Fruit fly (Drosophila melanogaster) whole organism, embryonic: ENCODE data around the gene CG6511.

Source experiments
- BtbVII ChIP-seq: fragments of 200-800 bp; sonication (Bioruptor generic); optimal IDR thresholded peaks from 3 replicates; lab custom pipeline; 2017; ENCODE audit warnings: missing biosample characterization, mild to moderate bottlenecking, missing genetic modification characterization
- CG10147 ChIP-seq: fragments of 200-800 bp; sonication (Bioruptor generic); optimal IDR thresholded peaks from 2 replicates; lab custom pipeline; 2019; ENCODE audit warnings: missing biosample characterization, mild to moderate bottlenecking, missing genetic modification characterization, moderate library complexity
- CG10274 ChIP-seq: fragments of 200-800 bp; sonication (Bioruptor generic); optimal IDR thresholded peaks from 3 replicates; lab custom pipeline; 2017; ENCODE audit warnings: missing biosample characterization, mild to moderate bottlenecking, missing genetic modification characterization
- CG10462 ChIP-seq: fragments of 200-800 bp; sonication (Bioruptor generic); optimal IDR thresholded peaks from 2 replicates; lab custom pipeline; 2016; ENCODE audit warnings: missing biosample characterization, missing genetic modification characterization
- CG10543 ChIP-seq: fragments of 200-800 bp; sonication (Bioruptor generic); optimal IDR thresholded peaks from 3 replicates; lab custom pipeline; 2017; ENCODE audit warnings: missing biosample characterization, mild to moderate bottlenecking, missing genetic modification characterization, moderate library complexity
- CG11696 ChIP-seq: fragments of 200-800 bp; sonication (Bioruptor generic); IDR thresholded peaks from 2 replicates; pipeline ENCODE4 v1.3.6; 2022; ENCODE audit warnings: missing biosample characterization, missing genetic modification characterization
- CG13287 ChIP-seq: fragments of 200-800 bp; sonication (Bioruptor generic); IDR thresholded peaks from 2 replicates; pipeline ENCODE4 v1.3.6; 2022; ENCODE audit warnings: missing biosample characterization, missing genetic modification characterization; ENCODE audit not compliant: partially characterized antibody
- CG13296 ChIP-seq: fragments of 200-800 bp; sonication (Bioruptor generic); optimal IDR thresholded peaks from 3 replicates; lab custom pipeline; 2018; ENCODE audit warnings: missing biosample characterization, mild to moderate bottlenecking, missing genetic modification characterization
- CG14441 ChIP-seq: fragments of 200-800 bp; sonication (Bioruptor generic); IDR thresholded peaks from 2 replicates; pipeline ENCODE4 v1.3.6; 2022; ENCODE audit warnings: missing biosample characterization, missing genetic modification characterization
- CG14667 ChIP-seq: fragments of 200-800 bp; sonication (Bioruptor generic); IDR thresholded peaks from 2 replicates; pipeline ENCODE4 v1.3.6; 2022; ENCODE audit warnings: missing biosample characterization, missing genetic modification characterization
- CG14860 ChIP-seq: fragments of 200-800 bp; sonication (Bioruptor generic); IDR thresholded peaks from 3 replicates; pipeline ENCODE4 v1.3.6; 2022; ENCODE audit warnings: missing biosample characterization, missing genetic modification characterization; ENCODE audit not compliant: partially characterized antibody
- CG15514 ChIP-seq: fragments of 200-800 bp; sonication (Bioruptor generic); optimal IDR thresholded peaks from 3 replicates; lab custom pipeline; 2017; ENCODE audit warnings: missing biosample characterization, missing genetic modification characterization, mild to moderate bottlenecking, moderate library complexity, missing genetic modification reagents
- CG32772 ChIP-seq: fragments of 200-800 bp; sonication (Bioruptor generic); IDR thresholded peaks from 2 replicates; pipeline ENCODE4 v1.3.6; 2022; ENCODE audit warnings: missing biosample characterization, missing genetic modification characterization
- CG33557 ChIP-seq: fragments of 200-800 bp; sonication (Bioruptor generic); optimal IDR thresholded peaks from 2 replicates; lab custom pipeline; 2019; ENCODE audit warnings: missing biosample characterization, mild to moderate bottlenecking, missing genetic modification characterization, moderate library complexity
- CG34224 ChIP-seq: fragments of 200-800 bp; sonication (Bioruptor generic); IDR thresholded peaks from 3 replicates; pipeline ENCODE4 v1.3.6; 2022; ENCODE audit warnings: missing biosample characterization, missing genetic modification characterization; ENCODE audit not compliant: partially characterized antibody
- CG42726 ChIP-seq: fragments of 200-800 bp; sonication (Bioruptor generic); IDR thresholded peaks from 2 replicates; pipeline ENCODE4 v1.3.6; 2022; ENCODE audit warnings: missing biosample characterization, missing genetic modification characterization; ENCODE audit not compliant: partially characterized antibody
- CG4820 ChIP-seq: fragments of 200-800 bp; sonication (Bioruptor generic); optimal IDR thresholded peaks from 3 replicates; lab custom pipeline; 2016; ENCODE audit warnings: missing biosample characterization, missing genetic modification characterization
- CG5180 ChIP-seq: fragments of 200-800 bp; sonication (Bioruptor generic); optimal IDR thresholded peaks from 3 replicates; lab custom pipeline; 2017; ENCODE audit warnings: missing biosample characterization, missing genetic modification characterization, mild to moderate bottlenecking, moderate library complexity, missing genetic modification reagents
- CG6175 ChIP-seq: fragments of 200-800 bp; sonication (Bioruptor generic); IDR thresholded peaks from 3 replicates; pipeline ENCODE4 v1.3.6; 2022; ENCODE audit warnings: missing biosample characterization, missing genetic modification characterization
- CG6683 ChIP-seq: fragments of 200-800 bp; sonication (Bioruptor generic); optimal IDR thresholded peaks from 2 replicates; lab custom pipeline; 2017; ENCODE audit warnings: missing biosample characterization, mild to moderate bottlenecking, missing genetic modification characterization, missing genetic modification reagents
- CG6813 ChIP-seq: fragments of 200-800 bp; sonication (Bioruptor generic); optimal IDR thresholded peaks from 2 replicates; lab custom pipeline; 2017; ENCODE audit warnings: missing biosample characterization, missing genetic modification characterization, mild to moderate bottlenecking, moderate library complexity, missing genetic modification reagents
- CG8281 ChIP-seq: fragments of 200-800 bp; sonication (Bioruptor generic); optimal IDR thresholded peaks from 2 replicates; lab custom pipeline; 2018; ENCODE audit warnings: missing biosample characterization, mild to moderate bottlenecking, missing genetic modification characterization, moderate library complexity
- Deaf1 ChIP-seq: fragments of 200-800 bp; optimal IDR thresholded peaks from 3 replicates; lab custom pipeline; 2019; ENCODE audit warnings: missing biosample characterization, mild to moderate bottlenecking, missing genetic modification characterization, moderate library complexity
- Dp ChIP-seq: fragments of 200-800 bp; sonication (Bioruptor generic); optimal IDR thresholded peaks from 2 replicates; lab custom pipeline; 2018; ENCODE audit warnings: missing biosample characterization, mild to moderate bottlenecking, missing genetic modification characterization, moderate library complexity
- Dref ChIP-seq: fragments of 200-800 bp; sonication (Bioruptor generic); IDR thresholded peaks from 2 replicates; pipeline ENCODE4 v1.3.6; 2022; ENCODE audit warnings: missing biosample characterization, missing genetic modification characterization
- Hr51 ChIP-seq, 2 experiments: fragments of 200-800 bp; sonication (Bioruptor generic); optimal IDR thresholded peaks; 2 replicates in 1 of 2; 3 replicates in 1 of 2; lab custom pipeline; 2016 to 2018; ENCODE audit warnings: missing biosample characterization in 2 of 2, missing genetic modification characterization in 2 of 2, mild to moderate bottlenecking in 1 of 2, moderate library complexity in 1 of 2
- Mes4 ChIP-seq: fragments of 200-800 bp; sonication (Bioruptor generic); optimal IDR thresholded peaks from 2 replicates; lab custom pipeline; 2016; ENCODE audit warnings: missing biosample characterization, missing genetic modification characterization
- NC2β ChIP-seq: fragments of 200-800 bp; sonication (Bioruptor generic); optimal IDR thresholded peaks from 2 replicates; lab custom pipeline; 2016; ENCODE audit warnings: missing biosample characterization, missing genetic modification characterization
- Nf-YC ChIP-seq: fragments of 200-800 bp; optimal IDR thresholded peaks from 3 replicates; lab custom pipeline; 2019; ENCODE audit warnings: missing biosample characterization, mild to moderate bottlenecking, missing genetic modification characterization, moderate library complexity
- Pdp1 ChIP-seq, 2 experiments: fragments of 200-800 bp; sonication (Bioruptor generic); optimal IDR thresholded peaks; 3 replicates each; lab custom pipeline; 2016; ENCODE audit warnings: missing biosample characterization in 2 of 2, missing genetic modification characterization in 2 of 2, mild to moderate bottlenecking in 1 of 2, moderate library complexity in 1 of 2
- Ravus ChIP-seq: fragments of 200-800 bp; sonication (Bioruptor generic); IDR thresholded peaks from 2 replicates; pipeline ENCODE4 v1.3.6; 2022; ENCODE audit warnings: missing biosample characterization, missing genetic modification characterization
- Rfx ChIP-seq: fragments of 200-800 bp; sonication (Bioruptor generic); IDR thresholded peaks from 2 replicates; pipeline ENCODE4 v1.3.6; 2022; ENCODE audit warnings: missing biosample characterization, missing genetic modification characterization
- Sry-β ChIP-seq: fragments of 200-800 bp; sonication (Bioruptor generic); optimal IDR thresholded peaks from 2 replicates; lab custom pipeline; 2018; ENCODE audit warnings: missing biosample characterization, mild to moderate bottlenecking, missing genetic modification characterization, moderate library complexity
- chn ChIP-seq: fragments of 200-800 bp; sonication (Bioruptor generic); optimal IDR thresholded peaks from 2 replicates; lab custom pipeline; 2016; ENCODE audit warnings: missing biosample characterization, missing genetic modification characterization
- croc ChIP-seq: fragments of 200-800 bp; sonication (Bioruptor generic); conservative IDR thresholded peaks from 3 replicates; pipeline ENCODE4 v1.3.6; 2022; ENCODE audit warnings: missing biosample characterization, missing genetic modification characterization
- dimm ChIP-seq: fragments of 200-800 bp; sonication (Bioruptor generic); IDR thresholded peaks from 2 replicates; pipeline ENCODE4 v1.3.6; 2022; ENCODE audit warnings: missing biosample characterization, missing genetic modification characterization
- en ChIP-seq: fragments of 200-800 bp; sonication (Bioruptor generic); optimal IDR thresholded peaks from 2 replicates; lab custom pipeline; 2016; ENCODE audit warnings: missing biosample characterization, missing genetic modification characterization
- fu2 ChIP-seq: fragments of 200-800 bp; sonication (Bioruptor generic); optimal IDR thresholded peaks from 2 replicates; lab custom pipeline; 2016; ENCODE audit warnings: missing biosample characterization, missing genetic modification characterization
- mirr ChIP-seq: fragments of 200-800 bp; sonication (Bioruptor generic); optimal IDR thresholded peaks from 3 replicates; lab custom pipeline; 2018; ENCODE audit warnings: missing biosample characterization, mild to moderate bottlenecking, missing genetic modification characterization
- nerfin-1 ChIP-seq: fragments of 200-800 bp; sonication (Bioruptor generic); optimal IDR thresholded peaks from 3 replicates; lab custom pipeline; 2019; ENCODE audit warnings: missing biosample characterization, mild to moderate bottlenecking, missing genetic modification characterization, moderate library complexity
- nmo ChIP-seq: fragments of 200-800 bp; sonication (Bioruptor generic); optimal IDR thresholded peaks from 2 replicates; lab custom pipeline; 2018; ENCODE audit warnings: missing biosample characterization, mild to moderate bottlenecking, missing genetic modification characterization, moderate library complexity
- run ChIP-seq: fragments of 200-800 bp; sonication (Bioruptor generic); optimal IDR thresholded peaks from 3 replicates; lab custom pipeline; 2018; ENCODE audit warnings: missing biosample characterization, mild to moderate bottlenecking, missing genetic modification characterization
- sim ChIP-seq: fragments of 200-800 bp; sonication (Bioruptor generic); IDR thresholded peaks from 2 replicates; pipeline ENCODE4 v1.3.6; 2022; ENCODE audit warnings: missing biosample characterization, missing genetic modification characterization
- slou ChIP-seq: fragments of 200-800 bp; sonication (Bioruptor generic); optimal IDR thresholded peaks from 3 replicates; lab custom pipeline; 2016; ENCODE audit warnings: missing biosample characterization, missing genetic modification characterization
- tin ChIP-seq: fragments of 200-800 bp; sonication (Bioruptor generic); optimal IDR thresholded peaks from 3 replicates; lab custom pipeline; 2016; ENCODE audit warnings: missing biosample characterization, missing genetic modification characterization
- trem ChIP-seq: fragments of 200-800 bp; optimal IDR thresholded peaks from 3 replicates; lab custom pipeline; 2019; ENCODE audit warnings: missing biosample characterization, mild to moderate bottlenecking, missing genetic modification characterization, moderate library complexity
- wor ChIP-seq: fragments of 200-800 bp; sonication (Bioruptor generic); IDR thresholded peaks from 2 replicates; pipeline ENCODE4 v1.3.6; 2022; ENCODE audit warnings: missing biosample characterization, missing genetic modification characterization
- yki ChIP-seq: fragments of >200 bp; optimal IDR thresholded peaks from 3 replicates; lab custom pipeline; 2018
- z ChIP-seq: fragments of 200-800 bp; sonication (Bioruptor generic); IDR thresholded peaks from 3 replicates; pipeline ENCODE4 v1.3.6; 2022; ENCODE audit warnings: missing biosample characterization, missing genetic modification characterization
- zen ChIP-seq: fragments of 200-800 bp; sonication (Bioruptor generic); optimal IDR thresholded peaks from 3 replicates; lab custom pipeline; 2018; ENCODE audit warnings: missing biosample characterization, mild to moderate bottlenecking, missing genetic modification characterization, moderate library complexity

CG6511 gene

dm6 chr3L:8719990-8720559 lies 1.0 kb upstream of the CG6511 start, which contains the start of gene SrpRbeta (continued):
- TF ChIP-seq Pdp1 (GFP tag; optimal IDR thresholded peaks at IDR 0.05; lab: Kevin White, UChicago) (peak in 1 of 2 experiments; percentile 48), NC2β (GFP tag; lab: Kevin White, UChicago) (peak; percentile 29), CG4820 (no peak), zen (no peak), CG11696 (no peak), nerfin-1 (tag; lab: Kevin White, UChicago) (no peak), CG32772 (no peak), Deaf1 (tag; lab: Kevin White, UChicago) (no peak), CG6175 (GFP tag; lab: Robert Waterston, UW) (no peak), dimm (GFP tag; lab: Robert Waterston, UW) (no peak), croc (GFP tag; lab: Robert Waterston, UW) (no peak), CG14667 (GFP tag; lab: Robert Waterston, UW) (no peak), Mes4 (no peak), CG34224 (GFP tag; lab: Robert Waterston, UW) (peak; percentile 21; the same call in 1 of the 3 replicates), CG15514 (GFP tag; lab: Kevin White, UChicago) (peak; percentile 52), CG14441 (GFP tag; lab: Robert Waterston, UW) (no peak), CG10543 (GFP tag; lab: Kevin White, UChicago) (peak; percentile 42), Hr51 (GFP tag; optimal IDR thresholded peaks at IDR 0.05; lab: Kevin White, UChicago) (no peak), tin (GFP tag; lab: Kevin White, UChicago) (no peak), en (GFP tag; lab: Kevin White, UChicago) (no peak), CG10147 (no peak), CG33557 (GFP tag; lab: Kevin White, UChicago) (no peak), z (GFP tag; lab: Robert Waterston, UW) (no peak), CG5180 (no peak), trem (tag; lab: Kevin White, UChicago) (peak; percentile 75), Nf-YC (tag; lab: Kevin White, UChicago) (peak; percentile 1), sim (GFP tag; lab: Robert Waterston, UW) (no peak), CG13287 (GFP tag; lab: Robert Waterston, UW) (0 out of 2 replicates have a peak, but pooled peaks have one; percentile 11), yki (lab: Kevin White, UChicago) (no peak), Sry-β (GFP tag; lab: Kevin White, UChicago) (no peak), Dref (GFP tag; lab: Robert Waterston, UW) (0 out of 2 replicates have a peak, but pooled peaks have one; percentile 17), fu2 (GFP tag; lab: Kevin White, UChicago) (peak; percentile 43), CG14860 (GFP tag; lab: Robert Waterston, UW) (no peak), CG13296 (peak; percentile 12), BtbVII (GFP tag; lab: Kevin White, UChicago) (no peak), run (tag; lab: Kevin White, UChicago) (no peak), slou (no peak), CG42726 (GFP tag; lab: Robert Waterston, UW) (no peak), CG6683 (GFP tag; lab: Kevin White, UChicago) (no peak), CG8281 (tag; lab: Kevin White, UChicago) (no peak), CG10462 (no peak), Dp (GFP tag; lab: Kevin White, UChicago) (peak; percentile 93), mirr (GFP tag; lab: Kevin White, UChicago) (peak; percentile 43), nmo (no peak), CG6813 (GFP tag; lab: Kevin White, UChicago) (no peak), wor (GFP tag; lab: Robert Waterston, UW) (no peak), Rfx (GFP tag; lab: Robert Waterston, UW) (peak; percentile 58), chn (no peak), CG10274 (GFP tag; lab: Kevin White, UChicago) (no peak), Ravus (GFP tag; lab: Robert Waterston, UW) (no peak)
